Worm (Caenorhabditis elegans) whole organism, L4/young adult: ENCODE results near the gene F52D10.2.

Source experiments
- W03F9.2 ChIP-seq: fragments of 150-350 bp; optimal IDR thresholded peaks from 2 replicates; lab custom pipeline; 2014; ENCODE audit warnings: missing biosample characterization, missing genetic modification characterization
- dao-5 ChIP-seq: sonication (generic microtip); optimal IDR thresholded peaks from 2 replicates; lab custom pipeline; 2016; ENCODE audit warnings: missing genotype, missing genetic modification characterization, moderate library complexity, missing compliant biosample characterization
- him-1 ChIP-seq: sonication (generic microtip); optimal IDR thresholded peaks from 2 replicates; lab custom pipeline; 2016; ENCODE audit warnings: missing genotype, missing genetic modification reagents, missing genetic modification characterization, missing compliant biosample characterization

ce11 chrX:11569744-11570359 is 21.7 kb downstream of the F52D10.2 start:
- TF ChIP-seq dao-5 = no peak
- TF ChIP-seq W03F9.2 = no peak
- no peak for TF ChIP-seq him-1 (tag; lab: Kevin White, UChicago)
